Worm (Caenorhabditis elegans) whole organism, L3 larva: ENCODE data around the gene F19B6.3.

Experiments used
- aly-2 ChIP-seq: fragments of 150-350 bp; optimal IDR thresholded peaks from 2 replicates; lab custom pipeline; 2014; ENCODE audit warnings: missing biosample characterization, missing genetic modification characterization
- ama-1 ChIP-seq: fragments of 150-350 bp; optimal IDR thresholded peaks from 2 replicates; lab custom pipeline; 2018
- ceh-16 ChIP-seq: sonication (generic microtip); optimal IDR thresholded peaks from 2 replicates; lab custom pipeline; 2017; ENCODE audit warnings: missing biosample characterization, missing genetic modification characterization
- ceh-28 ChIP-seq: fragments of 150-350 bp; optimal IDR thresholded peaks from 2 replicates; lab custom pipeline; 2014; ENCODE audit warnings: missing biosample characterization, missing genetic modification reagents, missing genetic modification characterization
- ceh-82 ChIP-seq: fragments of 150-350 bp; optimal IDR thresholded peaks from 2 replicates; lab custom pipeline; 2014; ENCODE audit warnings: missing biosample characterization, missing genetic modification characterization
- ceh-9 ChIP-seq: sonication (generic microtip); optimal IDR thresholded peaks from 2 replicates; lab custom pipeline; 2018; ENCODE audit warnings: missing biosample characterization, missing genetic modification characterization
- daf-12 ChIP-seq: fragments of 150-350 bp; optimal IDR thresholded peaks from 2 replicates; lab custom pipeline; 2014; ENCODE audit warnings: missing biosample characterization, missing genetic modification reagents, missing genetic modification characterization
- egl-27 ChIP-seq: sonication (generic microtip); optimal IDR thresholded peaks from 4 replicates; lab custom pipeline; 2017; ENCODE audit warnings: missing biosample characterization, missing genetic modification reagents, missing genetic modification characterization
- egl-5 ChIP-seq: fragments of 150-350 bp; optimal IDR thresholded peaks from 2 replicates; lab custom pipeline; 2017; ENCODE audit warnings: missing biosample characterization, missing genetic modification reagents, missing genetic modification characterization, inconsistent platforms
- elt-1 ChIP-seq: fragments of 150-350 bp; optimal IDR thresholded peaks from 2 replicates; lab custom pipeline; 2014; ENCODE audit warnings: missing biosample characterization, missing genetic modification characterization
- elt-2 ChIP-seq: sonication (generic microtip); optimal IDR thresholded peaks from 2 replicates; lab custom pipeline; 2016; ENCODE audit warnings: missing genetic modification reagents, mild to moderate bottlenecking, missing genetic modification characterization, missing compliant biosample characterization
- fkh-10 ChIP-seq: sonication (generic microtip); optimal IDR thresholded peaks from 2 replicates; lab custom pipeline; 2017; ENCODE audit warnings: missing biosample characterization, missing genetic modification reagents, missing genetic modification characterization
- fkh-2 ChIP-seq: fragments of 150-350 bp; optimal IDR thresholded peaks from 2 replicates; lab custom pipeline; 2014; ENCODE audit warnings: missing biosample characterization, missing genetic modification reagents, missing genetic modification characterization
- fos-1 ChIP-seq: fragments of 150-350 bp; optimal IDR thresholded peaks from 2 replicates; lab custom pipeline; 2014; ENCODE audit warnings: missing biosample characterization, missing genetic modification characterization
- jun-1 ChIP-seq: fragments of 150-350 bp; optimal IDR thresholded peaks from 2 replicates; lab custom pipeline; 2014; ENCODE audit warnings: missing biosample characterization, missing genetic modification reagents, missing genetic modification characterization
- lin-15B ChIP-seq: fragments of 150-350 bp; optimal IDR thresholded peaks from 2 replicates; lab custom pipeline; 2014; ENCODE audit warnings: missing biosample characterization, missing genetic modification characterization
- lin-39 ChIP-seq: fragments of 150-350 bp; optimal IDR thresholded peaks from 2 replicates; lab custom pipeline; 2018; ENCODE audit warnings: missing biosample characterization, missing genetic modification reagents, missing genetic modification characterization
- mdl-1 ChIP-seq: fragments of 150-350 bp; optimal IDR thresholded peaks from 2 replicates; lab custom pipeline; 2014; ENCODE audit warnings: missing biosample characterization, missing genetic modification characterization
- mml-1 ChIP-seq: fragments of 150-350 bp; sonication (generic microtip); optimal IDR thresholded peaks from 3 replicates; lab custom pipeline; 2014; ENCODE audit warnings: missing biosample characterization, missing genetic modification characterization
- nfya-1 ChIP-seq: sonication (generic microtip); optimal IDR thresholded peaks from 2 replicates; lab custom pipeline; 2017; ENCODE audit warnings: missing genetic modification characterization, mild to moderate bottlenecking, missing compliant biosample characterization, antibody characterized with exemption, moderate library complexity; ENCODE audit not compliant: insufficient read depth
- nhr-25 ChIP-seq: sonication (generic microtip); optimal IDR thresholded peaks from 2 replicates; lab custom pipeline; 2017; ENCODE audit warnings: missing biosample characterization, missing genetic modification characterization
- nhr-28 ChIP-seq: fragments of 150-350 bp; optimal IDR thresholded peaks from 2 replicates; lab custom pipeline; 2014; ENCODE audit warnings: missing biosample characterization, missing genetic modification characterization
- nhr-43 ChIP-seq: sonication (generic microtip); optimal IDR thresholded peaks from 2 replicates; lab custom pipeline; 2016; ENCODE audit warnings: mild to moderate bottlenecking, missing genetic modification characterization, missing compliant biosample characterization; ENCODE audit not compliant: poor library complexity, severe bottlenecking
- nhr-67 ChIP-seq: fragments of 150-350 bp; optimal IDR thresholded peaks from 2 replicates; lab custom pipeline; 2014; ENCODE audit warnings: missing biosample characterization, missing genetic modification characterization
- nhr-77 ChIP-seq: fragments of 150-350 bp; optimal IDR thresholded peaks from 2 replicates; lab custom pipeline; 2014; ENCODE audit warnings: missing biosample characterization, missing genetic modification characterization
- pha-4 ChIP-seq: fragments of 150-350 bp; optimal IDR thresholded peaks from 2 replicates; lab custom pipeline; 2014; ENCODE audit warnings: missing biosample characterization, missing genetic modification reagents, missing genetic modification characterization
- sea-2 ChIP-seq: fragments of 150-350 bp; sonication (generic microtip); optimal IDR thresholded peaks from 4 replicates; lab custom pipeline; 2014; ENCODE audit warnings: missing biosample characterization, missing genetic modification reagents, missing genetic modification characterization
- skn-1 ChIP-seq: fragments of 150-350 bp; optimal IDR thresholded peaks from 2 replicates; lab custom pipeline; 2014; ENCODE audit warnings: missing biosample characterization, missing genetic modification characterization
- snpc-4 ChIP-seq: fragments of 150-350 bp; optimal IDR thresholded peaks from 2 replicates; lab custom pipeline; 2014; ENCODE audit warnings: missing biosample characterization, missing genetic modification characterization
- tbx-2 ChIP-seq: sonication (generic microtip); optimal IDR thresholded peaks from 2 replicates; lab custom pipeline; 2016; ENCODE audit warnings: mild to moderate bottlenecking, missing genetic modification characterization, missing compliant biosample characterization
- unc-39 ChIP-seq: sonication (generic microtip); optimal IDR thresholded peaks from 4 replicates; lab custom pipeline; 2017; ENCODE audit warnings: missing biosample characterization, missing genetic modification characterization
- unc-62 ChIP-seq: fragments of 150-350 bp; sonication (generic microtip); optimal IDR thresholded peaks from 4 replicates; lab custom pipeline; 2014; ENCODE audit warnings: missing biosample characterization, missing genetic modification reagents, missing genetic modification characterization
- zag-1 ChIP-seq: fragments of 150-350 bp; optimal IDR thresholded peaks from 2 replicates; lab custom pipeline; 2014; ENCODE audit warnings: missing biosample characterization, missing genetic modification characterization
- ztf-11 ChIP-seq: fragments of 150-350 bp; optimal IDR thresholded peaks from 2 replicates; lab custom pipeline; 2014; ENCODE audit warnings: missing biosample characterization, missing genetic modification characterization

F19B6.3 gene

ce11 chrIV:12349639-12350038, 22.6 kb downstream of the F19B6.3 start, which contains the start of gene best-22:
TSS of gene best-22 (plus strand) at chrIV:12349939.
- TF ChIP-seq fos-1 (tag; lab: Kevin White, UChicago) (no peak), lin-15B (no peak), nhr-67 (no peak), egl-27 (tag; lab: Kevin White, UChicago) (no peak), zag-1 (tag; lab: Kevin White, UChicago) (no peak)
- TF ChIP-seq, all 47 proteins: peak for 0

- TF ChIP-seq nhr-67 (no peak), daf-12 (tag; lab: Kevin White, UChicago) (no peak), sea-2 (no peak), fkh-2 (tag; lab: Kevin White, UChicago) (no peak), fkh-10 (GFP tag; lab: Kevin White, UChicago) (peak; percentile 88)
Observed at ce11 chrIV:12350235-12350634, 23.2 kb downstream of the F19B6.3 start.

- no peak for TF ChIP-seq nhr-43 (tag; lab: Kevin White, UChicago)
- TF ChIP-seq nhr-25 (tag; lab: Kevin White, UChicago), result no peak
- TF ChIP-seq daf-12 (tag; lab: Kevin White, UChicago), result no peak
- no peak for TF ChIP-seq elt-1 (tag; lab: Kevin White, UChicago)
- no peak for TF ChIP-seq mml-1 (tag; lab: Kevin White, UChicago)
- no peak for TF ChIP-seq lin-39 (tag; lab: Kevin White, UChicago)
- TF ChIP-seq aly-2 (tag; lab: Kevin White, UChicago), result no peak
- TF ChIP-seq ztf-11 (tag; lab: Kevin White, UChicago), result no peak
- TF ChIP-seq, all 47 proteins: peak for 0
Observed at ce11 chrIV:12359979-12360378, 32.9 kb downstream of the F19B6.3 start.

ce11 chrIV:12360742-12361195, 33.7 kb downstream of the F19B6.3 start, which contains the start of gene sec-24.2:
TSS of gene sec-24.2 (minus strand) at chrIV:12360792.
- TF ChIP-seq mdl-1 (tag; lab: Kevin White, UChicago), result no peak
- no peak for TF ChIP-seq tbx-2 (tag; lab: Kevin White, UChicago)
- no peak for TF ChIP-seq egl-5 (tag; lab: Kevin White, UChicago)
- TF ChIP-seq fkh-2 (tag; lab: Kevin White, UChicago), result no peak
- no peak for TF ChIP-seq zag-1 (tag; lab: Kevin White, UChicago)
- TF ChIP-seq ceh-82 (tag; lab: Kevin White, UChicago), result no peak
- TF ChIP-seq lin-39 (tag; lab: Kevin White, UChicago), result no peak
- TF ChIP-seq fos-1 (tag; lab: Kevin White, UChicago), result no peak
- no peak for TF ChIP-seq ceh-9 (tag; lab: Kevin White, UChicago)
- no peak for TF ChIP-seq unc-39 (tag; lab: Kevin White, UChicago)
- no peak for TF ChIP-seq daf-12 (tag; lab: Kevin White, UChicago)
- no peak for TF ChIP-seq egl-27 (tag; lab: Kevin White, UChicago)
- no peak for TF ChIP-seq skn-1 (tag; lab: Kevin White, UChicago)
- TF ChIP-seq ceh-28 (tag; lab: Kevin White, UChicago), result no peak
- no peak for TF ChIP-seq snpc-4 (tag; lab: Kevin White, UChicago)

- TF ChIP-seq nhr-28 (tag; lab: Kevin White, UChicago), result no peak
- TF ChIP-seq unc-62 (GFP tag; lab: Kevin White, UChicago), result no peak
- peak; percentile 28 for TF ChIP-seq ama-1
- no peak for TF ChIP-seq jun-1 (tag; lab: Kevin White, UChicago)
- TF ChIP-seq fkh-2 (tag; lab: Kevin White, UChicago), result no peak
- no peak for TF ChIP-seq nhr-67
- TF ChIP-seq ceh-28 (tag; lab: Kevin White, UChicago), result no peak
- no peak for TF ChIP-seq nhr-77
- TF ChIP-seq tbx-2 (tag; lab: Kevin White, UChicago), result no peak
- peak; percentile 22 for TF ChIP-seq elt-2 (tag; lab: Kevin White, UChicago)
- TF ChIP-seq fkh-10 (GFP tag; lab: Kevin White, UChicago), result no peak
- peak; percentile 41 for TF ChIP-seq lin-15B
- peak; percentile 82 for TF ChIP-seq nfya-1 (tag; lab: Kevin White, UChicago)
- no peak for TF ChIP-seq daf-12 (tag; lab: Kevin White, UChicago)
- peak; percentile 3 for TF ChIP-seq snpc-4 (tag; lab: Kevin White, UChicago)
- TF ChIP-seq ceh-16 (tag; lab: Kevin White, UChicago), result no peak
- TF ChIP-seq pha-4 (tag; lab: Kevin White, UChicago), result peak; percentile 7
Observed at ce11 chrIV:12361392-12362092, 34.5 kb downstream of the F19B6.3 start, which contains the start of the genes ccr-4 and ZC518.8. TSS of gene ccr-4 (plus strand) at chrIV:12361542. TSS of gene ZC518.8 (minus strand) at chrIV:12361908.
